Worm (Caenorhabditis elegans) whole organism, midembryonic: ENCODE measurements around the gene rpl-7A.

Experiments
- flt-1 ChIP-seq: fragments of 200-800 bp; sonication (Bioruptor generic); IDR thresholded peaks from 2 replicates; pipeline ENCODE4 v1.3.6; 2022; ENCODE audit warnings: missing genetic modification characterization, missing compliant biosample characterization
- ref-1 ChIP-seq: fragments of 200-800 bp; sonication (Bioruptor generic); conservative IDR thresholded peaks from 2 replicates; pipeline ENCODE4 v1.3.6; 2022; ENCODE audit warnings: missing genetic modification reagents, missing genetic modification characterization, missing compliant biosample characterization

DNA sequence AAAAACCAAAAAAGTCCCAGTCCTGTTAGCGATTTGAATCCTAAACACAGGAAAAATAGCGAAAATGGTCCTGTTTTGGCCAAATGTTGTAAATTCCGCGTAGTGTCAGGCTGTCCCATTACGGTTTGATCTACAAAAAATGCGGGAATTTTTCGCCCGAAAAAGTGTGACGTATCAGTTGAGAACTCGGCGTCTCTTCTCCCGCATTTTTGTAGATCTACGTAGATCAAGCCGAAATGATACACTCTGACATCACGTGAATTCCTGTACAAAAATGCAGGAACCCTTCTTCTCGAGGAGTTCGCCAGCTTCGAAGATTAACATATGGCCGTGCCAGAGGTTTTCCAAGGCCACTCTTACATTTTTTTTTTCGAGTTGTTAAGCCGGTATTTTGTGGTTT lies 5.2 kb upstream of the rpl-7A start:
- TF ChIP-seq flt-1 (GFP tag; lab: Robert Waterston, UW) (no peak), ref-1 (GFP tag; lab: Robert Waterston, UW) (no peak)
